Worm (Caenorhabditis elegans) whole organism, L4/young adult: ENCODE data around the gene dao-2.

Experiments
- dao-5 ChIP-seq: sonication (generic microtip); optimal IDR thresholded peaks from 2 replicates; lab custom pipeline; 2016; ENCODE audit warnings: missing genotype, missing genetic modification characterization, moderate library complexity, missing compliant biosample characterization
- him-1 ChIP-seq: sonication (generic microtip); optimal IDR thresholded peaks from 2 replicates; lab custom pipeline; 2016; ENCODE audit warnings: missing genotype, missing genetic modification reagents, missing genetic modification characterization, missing compliant biosample characterization

- no peak for TF ChIP-seq him-1 (tag; lab: Kevin White, UChicago)
- no peak for TF ChIP-seq dao-5 (tag; lab: Kevin White, UChicago)
Observed at ce11 chrII:4560068-4560467, 2.7 kb upstream of the dao-2 start, which contains the start of gene M03A1.8.
